Worm (Caenorhabditis elegans) whole organism, L1 larva: ENCODE results near the gene B0198.3.

ENCODE experiments used
- ama-1 ChIP-seq: fragments of 150-350 bp; optimal IDR thresholded peaks from 2 replicates; lab custom pipeline; 2014
- rnt-1 ChIP-seq: sonication (generic microtip); optimal IDR thresholded peaks from 2 replicates; lab custom pipeline; 2016; ENCODE audit warnings: mild to moderate bottlenecking, missing genetic modification characterization, moderate library complexity, missing compliant biosample characterization
- zag-1 ChIP-seq: fragments of 150-350 bp; optimal IDR thresholded peaks from 2 replicates; lab custom pipeline; 2014; ENCODE audit warnings: missing biosample characterization, missing genetic modification characterization

ce11 chrX:12073764-12074163 lies 16.9 kb upstream of the B0198.3 start, which contains the start of gene tmem-145:
- no peak for TF ChIP-seq zag-1 (tag; lab: Kevin White, UChicago)
- TF ChIP-seq ama-1 (lab: Kevin White, UChicago): no peak
- TF ChIP-seq rnt-1 (tag; lab: Kevin White, UChicago): no peak
